Worm (Caenorhabditis elegans) whole organism, L3 larva: Measurements from ENCODE around the gene hars-1.

Source experiments
- ceh-82 ChIP-seq: fragments of 150-350 bp; optimal IDR thresholded peaks from 2 replicates; lab custom pipeline; 2014; ENCODE audit warnings: missing biosample characterization, missing genetic modification characterization
- elt-3 ChIP-seq, 3 experiments: fragments of 150-350 bp in 1 of 3; sonication (generic microtip) in 2 of 3; optimal IDR thresholded peaks; 2 replicates in 2 of 3; 4 replicates in 1 of 3; lab custom pipeline; 2014 to 2017; ENCODE audit warnings: missing biosample characterization in 3 of 3, missing genetic modification characterization in 3 of 3
- mdl-1 ChIP-seq: fragments of 150-350 bp; optimal IDR thresholded peaks from 2 replicates; lab custom pipeline; 2014; ENCODE audit warnings: missing biosample characterization, missing genetic modification characterization
- nhr-28 ChIP-seq: fragments of 150-350 bp; optimal IDR thresholded peaks from 2 replicates; lab custom pipeline; 2014; ENCODE audit warnings: missing biosample characterization, missing genetic modification characterization
- ztf-11 ChIP-seq: fragments of 150-350 bp; optimal IDR thresholded peaks from 2 replicates; lab custom pipeline; 2014; ENCODE audit warnings: missing biosample characterization, missing genetic modification characterization

DNA sequence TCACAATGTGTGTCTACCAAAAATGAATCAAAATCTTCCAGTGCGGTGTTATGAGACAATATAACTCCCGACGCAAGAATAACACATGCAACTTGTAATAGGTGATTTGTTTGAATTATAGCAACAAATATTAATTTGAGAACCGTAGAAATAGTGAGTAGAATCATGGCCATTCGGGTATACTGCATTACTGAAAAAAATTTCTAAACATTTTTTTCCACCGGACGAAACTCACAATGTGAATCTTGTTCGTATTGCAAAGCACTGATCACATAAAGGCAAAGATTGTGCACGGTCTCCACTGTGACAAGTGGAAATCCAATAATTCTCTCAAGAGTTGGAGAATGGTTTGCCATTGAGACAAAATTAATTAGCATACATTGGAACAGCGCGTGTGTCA lies 43.7 kb downstream of the hars-1 start:
- no peak for TF ChIP-seq ztf-11 (tag; lab: Kevin White, UChicago)
- TF ChIP-seq mdl-1 (tag; lab: Kevin White, UChicago), result no peak
- no peak for TF ChIP-seq elt-3 (tag; optimal IDR thresholded peaks at IDR 0.05; lab: Kevin White, UChicago)
- no peak for TF ChIP-seq ceh-82 (tag; lab: Kevin White, UChicago)
- no peak for TF ChIP-seq nhr-28
